Worm (Caenorhabditis elegans): ENCODE data around the gene F41C3.2.

The F41C3.2 gene

DNA sequence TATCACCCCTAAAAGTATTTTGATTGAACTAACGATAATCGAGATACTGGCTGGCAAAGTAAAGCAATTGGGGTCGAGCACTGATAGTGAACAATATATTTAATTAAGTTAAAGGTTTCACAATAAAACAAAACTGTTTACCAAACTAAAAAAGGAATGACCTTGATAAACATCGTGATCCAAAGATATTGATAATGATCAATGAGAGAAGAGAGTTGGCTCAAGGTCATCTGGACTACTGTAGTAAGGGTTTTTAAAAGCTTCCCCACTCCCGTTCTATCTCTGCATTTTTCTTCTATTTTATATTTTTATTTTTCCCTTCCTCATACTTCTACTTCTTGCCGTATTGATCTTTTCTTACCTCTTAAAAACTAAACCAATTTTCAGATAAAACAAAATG is at the start of gene F41C3.2:
F41C3.2 (plus strand) TSS at position 388 of the 400 bp plus-strand sequence.
- TF ChIP-seq tra-4 (tag; optimal IDR thresholded peaks at IDR 0.05), result no peak
- no peak for TF ChIP-seq hnd-1 (tag; optimal IDR thresholded peaks at IDR 0.05)
- TF ChIP-seq aly-1 (tag; optimal IDR thresholded peaks at IDR 0.05), result no peak
- TF ChIP-seq tbx-11 (GFP tag; IDR thresholded peaks at IDR 0.05), result no peak
- no peak for TF ChIP-seq flt-1 (GFP tag; IDR thresholded peaks at IDR 0.05)
- no peak for TF ChIP-seq ceh-13 (GFP tag; optimal IDR thresholded peaks at IDR 0.05)
- TF ChIP-seq ceh-36 (tag; optimal IDR thresholded peaks at IDR 0.05), result no peak
- no peak for TF ChIP-seq pes-1 (GFP tag; IDR thresholded peaks at IDR 0.05)
- no peak for TF ChIP-seq ets-7 (tag; optimal IDR thresholded peaks at IDR 0.05)
- TF ChIP-seq F13C5.2 (tag; optimal IDR thresholded peaks at IDR 0.05), result no peak
- TF ChIP-seq B0310.2 (tag; optimal IDR thresholded peaks at IDR 0.05), result no peak
- TF ChIP-seq tbx-37 (GFP tag; conservative IDR thresholded peaks at IDR 0.05), result no peak
- no peak for TF ChIP-seq scrt-1 (GFP tag; IDR thresholded peaks at IDR 0.05)
- no peak for TF ChIP-seq hmg-4 (GFP tag; optimal IDR thresholded peaks at IDR 0.05)

DNA sequence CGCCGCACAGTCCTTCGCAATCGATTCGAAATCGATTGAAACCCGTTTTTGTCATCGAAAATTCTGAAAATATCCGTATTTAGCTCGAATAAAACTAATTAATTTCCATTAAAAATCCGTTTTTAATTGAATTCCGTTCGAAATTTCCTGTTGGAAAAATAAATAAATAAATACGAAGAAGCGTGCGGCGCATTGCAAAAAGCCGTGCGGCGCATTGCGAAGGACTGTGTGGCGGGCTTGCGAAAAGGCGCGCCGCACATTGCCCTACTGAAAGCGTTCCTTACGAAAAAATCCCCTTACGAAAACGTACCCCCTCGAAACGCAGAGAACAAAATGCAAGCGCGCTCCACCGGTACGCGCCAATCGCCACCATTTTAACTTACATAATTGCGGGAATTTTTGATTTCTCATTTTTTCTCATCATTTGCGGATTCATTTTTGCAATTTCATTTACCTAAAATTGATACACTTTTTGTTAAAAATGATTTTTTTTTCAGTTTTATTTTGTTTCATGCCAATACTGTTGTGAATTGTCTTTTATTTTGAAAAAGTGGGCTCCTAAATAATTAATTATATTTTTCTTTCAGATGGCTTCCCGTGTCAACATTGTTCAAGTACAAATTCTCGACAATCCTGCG is 48.2 kb upstream of the F41C3.2 start, which contains the start of gene unc-85:
unc-85 (plus strand) TSS at position 588 of the 638 bp plus-strand sequence.
- TF ChIP-seq scrt-1 (GFP tag; IDR thresholded peaks at IDR 0.05), result peak; percentile 71
- peak; percentile 58 for TF ChIP-seq ets-7 (tag; optimal IDR thresholded peaks at IDR 0.05)
- peak; percentile 44 for TF ChIP-seq aly-1 (tag; optimal IDR thresholded peaks at IDR 0.05)
- peak; percentile 45; the same call in 1 of the 2 replicates for TF ChIP-seq tbx-37 (GFP tag; conservative IDR thresholded peaks at IDR 0.05)
- peak; percentile 25 for TF ChIP-seq hnd-1 (tag; optimal IDR thresholded peaks at IDR 0.05)
- TF ChIP-seq pes-1 (GFP tag; IDR thresholded peaks at IDR 0.05), result peak; percentile 79
- TF ChIP-seq flt-1 (GFP tag; IDR thresholded peaks at IDR 0.05), result peak; percentile 63
- peak; percentile 65; the same call in 1 of the 2 replicates for TF ChIP-seq sea-1 (GFP tag; conservative IDR thresholded peaks at IDR 0.05)
- peak; percentile 68 for TF ChIP-seq tbx-11 (GFP tag; IDR thresholded peaks at IDR 0.05)
- peak; percentile 78 for TF ChIP-seq hmg-4 (GFP tag; optimal IDR thresholded peaks at IDR 0.05)
- peak; percentile 18 for TF ChIP-seq B0310.2 (tag; optimal IDR thresholded peaks at IDR 0.05)
- TF ChIP-seq F13C5.2 (tag; optimal IDR thresholded peaks at IDR 0.05), result peak; percentile 81

DNA sequence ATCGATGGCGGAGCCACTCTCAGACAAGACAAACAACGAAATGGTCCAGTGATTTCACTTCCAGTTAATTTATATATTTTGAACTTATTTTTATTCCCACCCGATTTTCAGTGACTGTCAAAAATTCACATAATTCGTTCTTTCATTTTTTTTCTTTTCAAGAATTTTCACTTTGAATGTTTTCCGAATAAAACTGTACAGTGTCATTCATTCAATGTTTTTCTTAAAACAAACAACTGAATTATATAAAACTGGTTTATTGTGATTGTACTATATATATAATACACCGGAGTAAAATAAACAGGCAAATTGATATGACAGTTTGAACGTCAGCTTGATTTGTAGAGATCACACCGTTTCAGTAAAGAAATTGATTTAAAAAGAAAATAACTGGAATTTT is 46.8 kb upstream of the F41C3.2 start:
- TF ChIP-seq ceh-13 (GFP tag; optimal IDR thresholded peaks at IDR 0.05), result no peak
- TF ChIP-seq ceh-36 (tag; optimal IDR thresholded peaks at IDR 0.05), result no peak
- TF ChIP-seq hnd-1 (tag; optimal IDR thresholded peaks at IDR 0.05), result no peak
- TF ChIP-seq F13C5.2 (tag; optimal IDR thresholded peaks at IDR 0.05), result no peak
- no peak for TF ChIP-seq scrt-1 (GFP tag; IDR thresholded peaks at IDR 0.05)
- no peak for TF ChIP-seq sea-1 (GFP tag; conservative IDR thresholded peaks at IDR 0.05)
- no peak for TF ChIP-seq B0310.2 (tag; optimal IDR thresholded peaks at IDR 0.05)
- TF ChIP-seq tra-4 (tag; optimal IDR thresholded peaks at IDR 0.05), result no peak
- TF ChIP-seq ets-7 (tag; optimal IDR thresholded peaks at IDR 0.05), result no peak
- no peak for TF ChIP-seq tbx-11 (GFP tag; IDR thresholded peaks at IDR 0.05)
- no peak for TF ChIP-seq hmbx-1 (tag; optimal IDR thresholded peaks at IDR 0.05)
- no peak for TF ChIP-seq aly-1 (tag; optimal IDR thresholded peaks at IDR 0.05)

DNA sequence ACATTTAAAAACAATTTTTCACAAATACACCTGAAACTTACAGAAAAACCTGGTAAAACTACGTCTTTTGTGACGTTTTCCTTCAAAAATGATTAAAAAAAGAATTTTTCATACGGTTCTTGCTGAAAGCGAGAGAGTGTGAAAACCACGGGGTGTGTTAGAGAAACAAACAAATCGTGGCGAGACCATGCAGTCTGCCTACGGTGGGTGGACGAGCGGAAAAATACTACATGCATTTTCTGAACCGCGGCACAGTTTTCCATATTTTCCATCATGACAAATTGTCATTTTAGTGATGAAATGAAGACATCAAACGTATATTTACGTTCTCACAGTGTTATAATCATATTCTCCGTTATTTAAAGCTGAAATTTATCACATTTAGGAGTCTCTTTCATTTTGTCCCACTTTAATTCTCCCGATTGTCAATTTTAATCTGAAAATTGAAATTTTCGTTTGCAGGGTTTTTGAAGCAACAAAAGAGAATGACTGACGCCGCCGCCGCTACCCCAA is 43.4 kb upstream of the F41C3.2 start, which contains the start of the genes F10G7.9 and tsn-1:
F10G7.9 (minus strand) TSS at position 127 of the 513 bp plus-strand sequence.
tsn-1 (plus strand) TSS at position 463 of the 513 bp plus-strand sequence.
- TF ChIP-seq scrt-1 (GFP tag; IDR thresholded peaks at IDR 0.05) (no peak), ceh-36 (tag; optimal IDR thresholded peaks at IDR 0.05) (no peak), F13C5.2 (tag; optimal IDR thresholded peaks at IDR 0.05) (peak; percentile 12), pes-1 (GFP tag; IDR thresholded peaks at IDR 0.05) (no peak)

DNA sequence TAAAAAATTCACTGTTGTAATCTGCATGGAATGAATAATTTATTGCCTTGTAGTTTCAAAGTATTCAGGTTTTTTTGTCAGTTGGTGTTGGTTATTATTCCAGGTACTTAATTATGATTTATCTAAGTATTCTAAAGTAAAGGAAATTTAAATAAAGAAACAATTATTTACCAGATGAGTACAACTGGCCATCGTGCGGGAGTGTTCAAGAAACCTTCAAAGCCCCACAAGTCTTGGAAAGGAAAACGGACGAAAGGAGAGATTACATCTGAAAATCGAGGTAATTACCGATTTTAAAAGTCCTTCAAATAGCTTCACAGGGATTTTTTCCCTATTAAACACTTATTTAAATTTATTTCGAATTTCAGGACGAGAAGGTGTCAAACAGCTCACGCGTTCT is 39.6 kb upstream of the F41C3.2 start, which contains the start of gene tag-151:
tag-151 (plus strand) TSS at position 158 of the 400 bp plus-strand sequence.
- TF ChIP-seq flt-1 (GFP tag; IDR thresholded peaks at IDR 0.05), result no peak
- TF ChIP-seq B0310.2 (tag; optimal IDR thresholded peaks at IDR 0.05), result no peak
- no peak for TF ChIP-seq tbx-37 (GFP tag; conservative IDR thresholded peaks at IDR 0.05)
- TF ChIP-seq pes-1 (GFP tag; IDR thresholded peaks at IDR 0.05), result no peak
- TF ChIP-seq hmg-4 (GFP tag; optimal IDR thresholded peaks at IDR 0.05), result no peak
- TF ChIP-seq ceh-13 (GFP tag; optimal IDR thresholded peaks at IDR 0.05), result no peak
- no peak for TF ChIP-seq ets-7 (tag; optimal IDR thresholded peaks at IDR 0.05)
- no peak for TF ChIP-seq F13C5.2 (tag; optimal IDR thresholded peaks at IDR 0.05)
- TF ChIP-seq aly-1 (tag; optimal IDR thresholded peaks at IDR 0.05), result no peak
- TF ChIP-seq hnd-1 (tag; optimal IDR thresholded peaks at IDR 0.05), result no peak
- TF ChIP-seq ama-1 (optimal IDR thresholded peaks at IDR 0.05), result no peak
- TF ChIP-seq ceh-36 (tag; optimal IDR thresholded peaks at IDR 0.05), result no peak
- no peak for TF ChIP-seq tbx-11 (GFP tag; IDR thresholded peaks at IDR 0.05)

DNA sequence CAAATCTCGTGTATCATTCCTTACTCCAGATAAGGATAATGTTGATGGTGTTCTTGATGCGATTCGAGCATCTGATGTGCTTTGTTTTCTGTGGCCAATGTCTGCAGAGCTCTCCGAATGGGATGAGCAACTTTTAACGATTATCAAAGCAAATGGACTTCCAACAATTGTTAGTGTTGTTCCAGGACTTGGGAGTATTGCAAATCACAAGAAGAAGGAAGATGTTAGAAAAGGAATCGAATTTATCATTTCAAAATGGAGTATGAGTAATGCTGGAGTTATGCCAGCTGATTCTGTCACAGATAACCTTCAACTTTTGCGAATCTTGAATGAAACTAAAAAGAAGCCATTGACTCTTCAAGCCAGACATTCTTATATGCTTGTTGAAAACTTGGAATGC is 39.0 kb upstream of the F41C3.2 start:
- no peak for TF ChIP-seq flt-1 (GFP tag; IDR thresholded peaks at IDR 0.05)
- TF ChIP-seq tbx-11 (GFP tag; IDR thresholded peaks at IDR 0.05), result no peak
- TF ChIP-seq ets-7 (tag; optimal IDR thresholded peaks at IDR 0.05), result no peak
- TF ChIP-seq F13C5.2 (tag; optimal IDR thresholded peaks at IDR 0.05), result no peak
- TF ChIP-seq tra-4 (tag; optimal IDR thresholded peaks at IDR 0.05), result no peak
- TF ChIP-seq scrt-1 (GFP tag; IDR thresholded peaks at IDR 0.05), result no peak
- TF ChIP-seq B0310.2 (tag; optimal IDR thresholded peaks at IDR 0.05), result no peak
- no peak for TF ChIP-seq ama-1 (optimal IDR thresholded peaks at IDR 0.05)
- TF ChIP-seq pes-1 (GFP tag; IDR thresholded peaks at IDR 0.05), result no peak
- TF ChIP-seq hnd-1 (tag; optimal IDR thresholded peaks at IDR 0.05), result no peak
- no peak for TF ChIP-seq ceh-13 (GFP tag; optimal IDR thresholded peaks at IDR 0.05)
- no peak for TF ChIP-seq tbx-37 (GFP tag; conservative IDR thresholded peaks at IDR 0.05)
- TF ChIP-seq hmbx-1 (tag; optimal IDR thresholded peaks at IDR 0.05), result no peak
- TF ChIP-seq aly-1 (tag; optimal IDR thresholded peaks at IDR 0.05), result no peak
- TF ChIP-seq sea-1 (GFP tag; conservative IDR thresholded peaks at IDR 0.05), result no peak
- no peak for TF ChIP-seq hmg-4 (GFP tag; optimal IDR thresholded peaks at IDR 0.05)

DNA sequence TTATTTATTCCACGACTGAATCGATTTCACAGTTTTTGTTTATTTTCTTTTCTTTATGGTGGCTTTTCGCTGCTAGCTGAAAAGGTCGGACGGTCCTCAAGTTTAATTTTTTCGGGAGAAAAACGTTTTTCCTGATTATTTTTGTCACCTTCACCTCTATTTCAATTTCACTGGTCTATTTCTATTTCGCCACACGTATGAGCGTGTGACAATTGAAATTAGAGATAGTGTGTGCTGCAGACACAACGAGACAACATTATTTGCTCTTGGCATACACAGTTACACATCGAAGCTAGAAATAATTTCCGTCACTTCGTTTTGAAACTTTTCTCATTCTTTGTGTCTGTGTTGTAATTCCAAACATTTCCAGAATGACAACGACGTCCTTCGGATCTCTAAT is 34.1 kb upstream of the F41C3.2 start, which contains the start of gene F41C3.8:
F41C3.8 (plus strand) TSS at position 371 of the 400 bp plus-strand sequence.
- TF ChIP-seq F13C5.2 (tag; optimal IDR thresholded peaks at IDR 0.05) (no peak), flt-1 (GFP tag; IDR thresholded peaks at IDR 0.05) (no peak), scrt-1 (GFP tag; IDR thresholded peaks at IDR 0.05) (no peak), pes-1 (GFP tag; IDR thresholded peaks at IDR 0.05) (no peak), sea-1 (GFP tag; conservative IDR thresholded peaks at IDR 0.05) (no peak), tbx-37 (GFP tag; conservative IDR thresholded peaks at IDR 0.05) (no peak), ceh-36 (tag; optimal IDR thresholded peaks at IDR 0.05) (no peak), hmg-4 (GFP tag; optimal IDR thresholded peaks at IDR 0.05) (no peak), ceh-13 (GFP tag; optimal IDR thresholded peaks at IDR 0.05) (no peak), tra-4 (tag; optimal IDR thresholded peaks at IDR 0.05) (no peak), B0310.2 (tag; optimal IDR thresholded peaks at IDR 0.05) (no peak), tbx-11 (GFP tag; IDR thresholded peaks at IDR 0.05) (no peak), ama-1 (optimal IDR thresholded peaks at IDR 0.05) (no peak)
